Worm (Caenorhabditis elegans) whole organism, L2 larva: ENCODE data around the gene F21C10.13.
A peak's percentile ranks its signal among the peaks of the same experiment; 100 is the strongest.

Experiments used
- C34F6.9 ChIP-seq: fragments of 150-350 bp; optimal IDR thresholded peaks from 2 replicates; lab custom pipeline; 2014; ENCODE audit warnings: missing biosample characterization, missing genetic modification characterization
- R02D3.7 ChIP-seq: fragments of 150-350 bp; optimal IDR thresholded peaks from 2 replicates; lab custom pipeline; 2014; ENCODE audit warnings: missing biosample characterization, missing genetic modification characterization
- Y55F3AM.14 ChIP-seq: fragments of 200-800 bp; sonication (Bioruptor generic); optimal IDR thresholded peaks from 2 replicates; lab custom pipeline; 2018; ENCODE audit warnings: mild to moderate bottlenecking, missing genetic modification characterization, missing compliant biosample characterization
- ZK546.5 ChIP-seq: sonication (generic microtip); optimal IDR thresholded peaks from 2 replicates; lab custom pipeline; 2017; ENCODE audit warnings: missing biosample characterization, missing genetic modification characterization
- alr-1 ChIP-seq: fragments of 150-350 bp; optimal IDR thresholded peaks from 2 replicates; lab custom pipeline; 2014; ENCODE audit warnings: missing biosample characterization, missing genetic modification characterization
- aly-2 ChIP-seq: fragments of 150-350 bp; optimal IDR thresholded peaks from 2 replicates; lab custom pipeline; 2014; ENCODE audit warnings: missing biosample characterization, missing genetic modification characterization
- ama-1 ChIP-seq: fragments of 150-350 bp; optimal IDR thresholded peaks from 2 replicates; lab custom pipeline; 2018; ENCODE audit warnings: inconsistent platforms
- blmp-1 ChIP-seq: sonication (generic microtip); optimal IDR thresholded peaks from 2 replicates; lab custom pipeline; 2017; ENCODE audit warnings: missing genetic modification characterization, mild to moderate bottlenecking, missing compliant biosample characterization, antibody characterized with exemption, moderate library complexity; ENCODE audit not compliant: insufficient read depth
- ceh-16 ChIP-seq: fragments of 150-350 bp; optimal IDR thresholded peaks from 2 replicates; lab custom pipeline; 2014; ENCODE audit warnings: missing biosample characterization, missing genetic modification characterization
- ceh-82 ChIP-seq: fragments of 150-350 bp; optimal IDR thresholded peaks from 2 replicates; lab custom pipeline; 2014; ENCODE audit warnings: missing biosample characterization, missing genetic modification characterization
- crh-2 ChIP-seq: sonication (generic microtip); optimal IDR thresholded peaks from 2 replicates; lab custom pipeline; 2017; ENCODE audit warnings: missing biosample characterization, missing genetic modification characterization
- dmd-4 ChIP-seq: sonication (generic microtip); optimal IDR thresholded peaks from 2 replicates; lab custom pipeline; 2017; ENCODE audit warnings: missing biosample characterization, missing genetic modification characterization
- lin-11 ChIP-seq: fragments of 150-350 bp; sonication (generic microtip); optimal IDR thresholded peaks from 2 replicates; lab custom pipeline; 2014; ENCODE audit warnings: missing biosample characterization, missing genetic modification characterization, inconsistent platforms, mixed read lengths
- lin-13 ChIP-seq: fragments of 150-350 bp; optimal IDR thresholded peaks from 2 replicates; lab custom pipeline; 2014; ENCODE audit warnings: missing biosample characterization, missing genetic modification reagents, missing genetic modification characterization
- lin-39 ChIP-seq: fragments of 150-350 bp; optimal IDR thresholded peaks from 2 replicates; lab custom pipeline; 2014; ENCODE audit warnings: missing biosample characterization, missing genetic modification reagents, missing genetic modification characterization
- lsy-2 ChIP-seq, 2 experiments: fragments of 150-350 bp in 1 of 2; sonication (generic microtip) in 1 of 2; optimal IDR thresholded peaks; 2 replicates each; lab custom pipeline; 2014 to 2017; ENCODE audit warnings: missing biosample characterization in 2 of 2, missing genetic modification characterization in 2 of 2
- mab-5 ChIP-seq: fragments of 150-350 bp; optimal IDR thresholded peaks from 2 replicates; lab custom pipeline; 2014; ENCODE audit warnings: missing biosample characterization, missing genetic modification characterization
- mbf-1 ChIP-seq: sonication (generic microtip); optimal IDR thresholded peaks from 2 replicates; lab custom pipeline; 2017; ENCODE audit warnings: missing biosample characterization, missing genetic modification characterization
- mdl-1 ChIP-seq, 2 experiments: fragments of 150-350 bp in 1 of 2; sonication (generic microtip) in 1 of 2; optimal IDR thresholded peaks; 2 replicates each; lab custom pipeline; 2017; ENCODE audit warnings: missing biosample characterization in 2 of 2, missing genetic modification characterization in 2 of 2
- nhr-10 ChIP-seq: sonication (generic microtip); optimal IDR thresholded peaks from 2 replicates; lab custom pipeline; 2017; ENCODE audit warnings: missing biosample characterization, missing genetic modification characterization
- nhr-11 ChIP-seq: fragments of 150-350 bp; optimal IDR thresholded peaks from 2 replicates; lab custom pipeline; 2014; ENCODE audit warnings: missing biosample characterization, missing genetic modification characterization
- nhr-12 ChIP-seq: fragments of 150-350 bp; optimal IDR thresholded peaks from 2 replicates; lab custom pipeline; 2014; ENCODE audit warnings: missing biosample characterization, missing genetic modification characterization
- nhr-129 ChIP-seq: fragments of 150-350 bp; optimal IDR thresholded peaks from 2 replicates; lab custom pipeline; 2014; ENCODE audit warnings: missing biosample characterization, missing genetic modification characterization
- nhr-21 ChIP-seq: fragments of 150-350 bp; optimal IDR thresholded peaks from 2 replicates; lab custom pipeline; 2014; ENCODE audit warnings: missing biosample characterization, missing genetic modification characterization
- nhr-23 ChIP-seq: fragments of 150-350 bp; optimal IDR thresholded peaks from 2 replicates; lab custom pipeline; 2014; ENCODE audit warnings: missing biosample characterization, missing genetic modification reagents, missing genetic modification characterization
- nhr-25 ChIP-seq: fragments of 150-350 bp; sonication (generic microtip); optimal IDR thresholded peaks from 3 replicates; lab custom pipeline; 2014; ENCODE audit warnings: missing biosample characterization, missing genetic modification characterization
- nhr-6 ChIP-seq: fragments of 150-350 bp; optimal IDR thresholded peaks from 2 replicates; lab custom pipeline; 2014; ENCODE audit warnings: missing biosample characterization, missing genetic modification characterization
- nhr-77 ChIP-seq: fragments of 150-350 bp; optimal IDR thresholded peaks from 2 replicates; lab custom pipeline; 2014; ENCODE audit warnings: missing biosample characterization, missing genetic modification characterization
- sem-4 ChIP-seq: fragments of 150-350 bp; optimal IDR thresholded peaks from 2 replicates; lab custom pipeline; 2014; ENCODE audit warnings: missing biosample characterization, missing genetic modification reagents, missing genetic modification characterization
- skn-1 ChIP-seq: sonication (generic microtip); optimal IDR thresholded peaks from 2 replicates; lab custom pipeline; 2017; ENCODE audit warnings: missing biosample characterization, missing genetic modification characterization
- sma-3 ChIP-seq: sonication (generic microtip); optimal IDR thresholded peaks from 2 replicates; lab custom pipeline; 2016; ENCODE audit warnings: missing genetic modification reagents, missing genetic modification characterization, missing compliant biosample characterization
- sma-9 ChIP-seq, 2 experiments: fragments of 150-350 bp in 1 of 2; sonication (generic microtip) in 1 of 2; optimal IDR thresholded peaks; 2 replicates each; lab custom pipeline; 2014 to 2016; ENCODE audit warnings: missing genetic modification characterization in 2 of 2, mild to moderate bottlenecking in 1 of 2, missing biosample characterization in 1 of 2, missing compliant biosample characterization in 1 of 2, missing genetic modification reagents in 1 of 2, moderate library complexity in 1 of 2
- snpc-4 ChIP-seq: fragments of 150-350 bp; optimal IDR thresholded peaks from 2 replicates; lab custom pipeline; 2014; ENCODE audit warnings: missing biosample characterization, missing genetic modification characterization
- unc-55 ChIP-seq: fragments of 150-350 bp; sonication (generic microtip); optimal IDR thresholded peaks from 3 replicates; lab custom pipeline; 2014; ENCODE audit warnings: missing biosample characterization, missing genetic modification reagents, missing genetic modification characterization
- unc-62 ChIP-seq: fragments of 150-350 bp; optimal IDR thresholded peaks from 2 replicates; lab custom pipeline; 2014; ENCODE audit warnings: missing biosample characterization, missing genetic modification reagents, missing genetic modification characterization
- zag-1 ChIP-seq: fragments of 150-350 bp; optimal IDR thresholded peaks from 2 replicates; lab custom pipeline; 2014; ENCODE audit warnings: missing biosample characterization, missing genetic modification characterization
- ztf-11 ChIP-seq: sonication (generic microtip); optimal IDR thresholded peaks from 2 replicates; lab custom pipeline; 2017; ENCODE audit warnings: missing biosample characterization, missing genetic modification characterization

F21C10.13 gene

DNA sequence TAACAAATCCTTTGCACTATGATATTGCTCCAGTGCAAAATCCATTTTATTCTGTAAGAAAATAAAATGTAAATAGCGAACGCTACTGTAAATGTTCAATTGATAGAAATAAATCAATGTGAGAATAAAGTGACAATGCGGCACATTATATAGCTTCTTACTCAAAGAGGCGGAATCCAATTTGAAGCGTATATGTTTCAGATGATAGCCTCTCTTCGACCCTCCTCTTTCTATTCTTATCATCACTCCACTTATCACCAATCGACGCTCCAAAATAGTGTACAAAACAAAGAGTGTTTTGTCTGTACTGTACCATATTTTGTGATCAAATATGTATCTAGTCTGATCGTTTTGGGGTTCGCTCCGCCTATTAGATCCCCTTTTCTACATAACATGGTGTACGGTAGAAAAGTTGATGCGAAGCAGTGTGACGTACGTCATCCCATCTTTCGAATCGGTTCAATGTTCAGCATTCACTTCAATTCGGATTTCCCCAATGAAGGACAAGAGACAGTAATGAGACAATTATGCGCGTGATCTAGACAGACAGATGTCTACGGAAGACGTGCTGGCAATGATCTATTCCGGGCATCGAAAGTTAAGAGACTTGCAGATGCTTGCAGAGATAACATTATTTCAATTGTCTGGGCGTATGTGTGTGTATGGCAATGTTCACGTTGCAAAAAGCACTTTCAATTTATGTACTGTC, 24.9 kb downstream of the F21C10.13 start, which contains the start of gene spl-2:
TSS of gene spl-2 (minus strand) at position 51 of the 709 bp plus-strand sequence.
- TF ChIP-seq ZK546.5 (tag; lab: Kevin White, UChicago) (no peak), mab-5 (tag; lab: Kevin White, UChicago) (no peak), crh-2 (tag; lab: Kevin White, UChicago) (no peak), blmp-1 (no peak), aly-2 (tag; lab: Kevin White, UChicago) (no peak), nhr-6 (tag; lab: Kevin White, UChicago) (no peak), zag-1 (tag; lab: Kevin White, UChicago) (no peak), nhr-21 (tag; lab: Kevin White, UChicago) (peak; percentile 50), nhr-10 (no peak), ztf-11 (tag; lab: Kevin White, UChicago) (no peak), nhr-129 (tag; lab: Kevin White, UChicago) (peak; percentile 23), nhr-25 (tag; lab: Kevin White, UChicago) (peak; percentile 47), Y55F3AM.14 (GFP tag; lab: Kevin White, UChicago) (no peak), ceh-16 (tag; lab: Kevin White, UChicago) (no peak), sma-3 (GFP tag; lab: Kevin White, UChicago) (peak; percentile 29), lin-11 (no peak), sma-9 (GFP tag; optimal IDR thresholded peaks at IDR 0.05; lab: Kevin White, UChicago) (peak; percentile 35), sma-9 (tag; optimal IDR thresholded peaks at IDR 0.05; lab: Kevin White, UChicago) (no peak), ama-1 (no peak), nhr-23 (no peak), alr-1 (no peak)

DNA sequence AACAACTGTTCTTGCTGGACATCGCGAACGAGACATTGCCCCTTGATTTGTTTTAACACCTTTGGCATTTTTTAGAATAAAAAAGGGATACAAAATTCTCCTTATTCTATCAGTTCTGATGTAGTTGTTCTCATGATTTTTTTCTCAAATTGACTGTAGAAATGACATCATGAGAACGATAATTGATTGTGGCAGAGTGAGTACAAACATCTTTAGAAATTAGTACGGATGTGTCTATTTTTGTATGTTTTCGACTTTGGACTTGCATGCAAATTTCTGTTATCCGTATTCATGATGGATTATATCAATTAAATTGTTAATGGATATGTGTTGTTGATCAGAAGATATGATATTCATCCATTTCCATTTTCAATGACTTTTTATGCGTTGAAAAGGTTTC, 26.0 kb downstream of the F21C10.13 start:
- peak; percentile 54 for TF ChIP-seq sma-9 (GFP tag; optimal IDR thresholded peaks at IDR 0.05; lab: Kevin White, UChicago)
- TF ChIP-seq sma-9 (tag; optimal IDR thresholded peaks at IDR 0.05; lab: Kevin White, UChicago), result no peak
- TF ChIP-seq mdl-1 (tag; optimal IDR thresholded peaks at IDR 0.05; lab: Kevin White, UChicago), result no peak

DNA sequence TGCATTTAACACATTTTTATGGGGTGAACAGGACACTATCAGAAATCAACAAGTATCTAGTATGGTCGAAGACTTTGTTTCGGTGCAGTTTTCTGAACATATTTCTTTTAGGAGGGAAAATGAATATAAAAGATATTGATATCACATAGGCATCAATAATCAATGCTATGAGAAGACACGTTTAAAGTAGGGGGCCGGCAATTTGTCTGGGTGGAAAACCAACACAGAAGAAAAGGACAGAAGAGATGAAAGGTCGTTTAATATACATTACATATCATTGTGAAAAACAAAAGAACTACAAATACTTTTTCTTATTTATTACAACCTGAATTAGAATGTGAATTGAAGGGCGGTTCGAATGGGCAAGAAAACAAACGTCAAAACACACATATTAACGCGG, 30.2 kb downstream of the F21C10.13 start:
- TF ChIP-seq sma-9 (GFP tag; optimal IDR thresholded peaks at IDR 0.05; lab: Kevin White, UChicago) (peak; percentile 67), sma-9 (tag; optimal IDR thresholded peaks at IDR 0.05; lab: Kevin White, UChicago) (no peak), nhr-129 (tag; lab: Kevin White, UChicago) (no peak)

DNA sequence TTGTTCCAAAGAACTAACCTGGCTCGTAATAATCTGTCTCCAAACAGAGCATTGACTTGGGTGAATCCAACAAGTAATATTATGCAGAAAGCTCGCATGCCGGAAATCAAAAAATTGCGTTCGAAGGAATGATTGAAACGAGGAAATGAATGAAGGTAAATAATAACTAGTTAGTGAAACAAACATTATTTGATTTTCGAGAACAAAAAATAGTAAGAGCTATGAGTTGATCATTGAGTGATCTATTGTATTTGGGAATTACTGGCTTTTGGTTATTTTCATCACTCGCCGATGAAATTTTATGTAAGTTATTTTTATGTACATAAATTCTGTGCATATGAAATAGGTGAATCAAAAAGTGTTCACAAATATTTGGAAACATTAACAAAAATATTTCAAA, 32.7 kb downstream of the F21C10.13 start, which contains the start of gene B0222.5:
TSS of gene B0222.5 (minus strand) at position 101 of the 400 bp plus-strand sequence.
- TF ChIP-seq sem-4 (no peak), nhr-21 (tag; lab: Kevin White, UChicago) (no peak), Y55F3AM.14 (GFP tag; lab: Kevin White, UChicago) (no peak), sma-3 (GFP tag; lab: Kevin White, UChicago) (no peak), snpc-4 (no peak), lin-39 (no peak), lin-11 (no peak), nhr-25 (tag; lab: Kevin White, UChicago) (no peak), mbf-1 (tag; lab: Kevin White, UChicago) (no peak), unc-55 (GFP tag; lab: Kevin White, UChicago) (no peak), C34F6.9 (tag; lab: Kevin White, UChicago) (no peak), nhr-23 (no peak), blmp-1 (no peak), mab-5 (tag; lab: Kevin White, UChicago) (no peak), skn-1 (tag; lab: Kevin White, UChicago) (no peak)

DNA sequence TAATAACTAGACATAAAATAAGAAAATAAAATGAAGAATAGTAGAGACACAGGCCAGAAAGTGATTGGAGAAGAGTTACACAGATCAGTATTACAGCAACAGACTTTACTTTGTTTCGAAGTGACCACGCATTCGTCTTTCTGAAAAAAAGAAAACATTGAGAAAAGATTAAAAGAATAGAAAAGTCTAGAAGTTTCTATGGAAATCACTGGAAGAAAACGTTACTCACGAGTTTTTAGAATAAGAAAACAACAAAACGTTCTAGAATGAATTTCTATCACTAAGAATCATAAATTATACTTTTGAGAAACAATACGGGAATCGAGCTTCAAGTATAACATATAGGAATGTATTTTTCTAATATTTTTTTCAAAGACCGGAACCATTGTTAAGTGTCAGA, 33.5 kb downstream of the F21C10.13 start:
- TF ChIP-seq aly-2 (tag; lab: Kevin White, UChicago), result no peak

DNA sequence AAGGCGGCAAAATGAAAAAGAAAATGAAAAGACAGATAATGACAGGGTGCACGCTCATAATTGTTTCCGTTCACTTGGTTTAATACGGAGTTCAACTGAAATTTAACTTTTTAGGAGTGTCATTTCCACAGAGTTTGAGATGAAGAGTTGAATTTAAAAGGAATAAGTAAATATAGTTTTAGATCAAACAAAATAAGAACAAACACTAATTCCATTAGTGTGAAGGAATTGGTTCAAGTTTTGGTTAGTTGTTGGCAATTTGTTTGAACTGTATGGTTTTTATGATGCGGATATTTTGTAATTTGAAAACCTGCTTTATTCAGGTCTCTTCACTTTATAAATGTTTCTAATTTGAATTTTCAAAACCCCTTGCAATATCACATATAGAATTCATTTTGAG, 34.6 kb downstream of the F21C10.13 start, which contains the start of gene B0222.15:
TSS of gene B0222.15 (minus strand) at position 101 of the 400 bp plus-strand sequence.
- TF ChIP-seq nhr-6 (tag; lab: Kevin White, UChicago), result no peak
- TF ChIP-seq nhr-129 (tag; lab: Kevin White, UChicago), result no peak
- no peak for TF ChIP-seq unc-55 (GFP tag; lab: Kevin White, UChicago)
- no peak for TF ChIP-seq nhr-77 (tag; lab: Kevin White, UChicago)
- no peak for TF ChIP-seq unc-62 (GFP tag; lab: Kevin White, UChicago)
- TF ChIP-seq nhr-21 (tag; lab: Kevin White, UChicago), result no peak
- TF ChIP-seq nhr-12, result no peak
- TF ChIP-seq R02D3.7 (tag; lab: Kevin White, UChicago), result no peak
- no peak for TF ChIP-seq ama-1
- TF ChIP-seq nhr-11, result no peak
- TF ChIP-seq nhr-23, result no peak
- TF ChIP-seq ztf-11 (tag; lab: Kevin White, UChicago), result no peak
- no peak for TF ChIP-seq lin-13 (GFP tag; lab: Kevin White, UChicago)
- TF ChIP-seq blmp-1, result no peak
- no peak for TF ChIP-seq ceh-82 (tag; lab: Kevin White, UChicago)
- no peak for TF ChIP-seq lsy-2 (tag; optimal IDR thresholded peaks at IDR 0.05; lab: Kevin White, UChicago)
- no peak for TF ChIP-seq aly-2 (tag; lab: Kevin White, UChicago)
- TF ChIP-seq dmd-4, result no peak
- TF ChIP-seq mab-5 (tag; lab: Kevin White, UChicago), result no peak
